Fruit fly (Drosophila melanogaster) whole organism, embryonic: ENCODE data around the gene pim.

ENCODE experiments used
- BEAF-32 ChIP-seq: fragments of 200-800 bp; sonication (Bioruptor generic); optimal IDR thresholded peaks from 3 replicates; lab custom pipeline; 2017; ENCODE audit warnings: missing biosample characterization, missing genetic modification characterization, mild to moderate bottlenecking, moderate library complexity, missing genetic modification reagents
- CG10979 ChIP-seq: fragments of 200-800 bp; sonication (Bioruptor generic); optimal IDR thresholded peaks from 2 replicates; lab custom pipeline; 2018; ENCODE audit warnings: missing biosample characterization, mild to moderate bottlenecking, missing genetic modification characterization, moderate library complexity
- CG12104 ChIP-seq: fragments of 200-800 bp; sonication (Bioruptor generic); optimal IDR thresholded peaks from 3 replicates; lab custom pipeline; 2016; ENCODE audit warnings: missing biosample characterization, missing genetic modification characterization
- CG13296 ChIP-seq: fragments of 200-800 bp; sonication (Bioruptor generic); optimal IDR thresholded peaks from 3 replicates; lab custom pipeline; 2018; ENCODE audit warnings: missing biosample characterization, mild to moderate bottlenecking, missing genetic modification characterization
- CG14014 ChIP-seq: fragments of 200-800 bp; sonication (Bioruptor generic); IDR thresholded peaks from 2 replicates; pipeline ENCODE4 v1.3.6; 2022; ENCODE audit warnings: missing biosample characterization, missing genetic modification characterization
- CG14441 ChIP-seq: fragments of 200-800 bp; sonication (Bioruptor generic); IDR thresholded peaks from 2 replicates; pipeline ENCODE4 v1.3.6; 2022; ENCODE audit warnings: missing biosample characterization, missing genetic modification characterization
- CG17359 ChIP-seq: fragments of 200-800 bp; sonication (Bioruptor generic); optimal IDR thresholded peaks from 3 replicates; lab custom pipeline; 2018; ENCODE audit warnings: missing biosample characterization, mild to moderate bottlenecking, missing genetic modification characterization, moderate library complexity
- CG17361 ChIP-seq: fragments of 200-800 bp; sonication (Bioruptor generic); IDR thresholded peaks from 3 replicates; pipeline ENCODE4 v1.3.6; 2022; ENCODE audit warnings: missing biosample characterization, missing genetic modification characterization
- CG17612 ChIP-seq: fragments of 200-800 bp; sonication (Bioruptor generic); IDR thresholded peaks from 2 replicates; pipeline ENCODE4 v1.3.6; 2022; ENCODE audit warnings: missing biosample characterization, missing genetic modification characterization
- CG18599 ChIP-seq: fragments of 200-800 bp; sonication (Bioruptor generic); optimal IDR thresholded peaks from 3 replicates; lab custom pipeline; 2017; ENCODE audit warnings: missing biosample characterization, missing genetic modification characterization, mild to moderate bottlenecking, moderate library complexity, missing genetic modification reagents
- CG2116 ChIP-seq: fragments of 200-800 bp; sonication (Bioruptor generic); optimal IDR thresholded peaks from 3 replicates; lab custom pipeline; 2018; ENCODE audit warnings: missing biosample characterization, mild to moderate bottlenecking, missing genetic modification characterization
- CG30431 ChIP-seq: fragments of 200-800 bp; sonication (Bioruptor generic); optimal IDR thresholded peaks from 2 replicates; lab custom pipeline; 2017; ENCODE audit warnings: missing biosample characterization, missing genetic modification characterization
- CG34422 ChIP-seq: fragments of 200-800 bp; sonication (Bioruptor generic); IDR thresholded peaks from 3 replicates; pipeline ENCODE4 v1.3.6; 2022; ENCODE audit warnings: missing biosample characterization, missing genetic modification characterization
- CG42726 ChIP-seq: fragments of 200-800 bp; sonication (Bioruptor generic); IDR thresholded peaks from 2 replicates; pipeline ENCODE4 v1.3.6; 2022; ENCODE audit warnings: missing biosample characterization, missing genetic modification characterization; ENCODE audit not compliant: partially characterized antibody
- CG6791 ChIP-seq: fragments of 200-800 bp; sonication (Bioruptor generic); IDR thresholded peaks from 3 replicates; pipeline ENCODE4 v1.3.6; 2022; ENCODE audit warnings: missing biosample characterization, missing genetic modification characterization; ENCODE audit not compliant: partially characterized antibody
- CG7745 ChIP-seq: fragments of 200-800 bp; sonication (Bioruptor generic); optimal IDR thresholded peaks from 2 replicates; lab custom pipeline; 2018; ENCODE audit warnings: missing biosample characterization, mild to moderate bottlenecking, missing genetic modification characterization, moderate library complexity
- CG7839 ChIP-seq: fragments of 200-800 bp; sonication (Bioruptor generic); optimal IDR thresholded peaks from 3 replicates; lab custom pipeline; 2018; ENCODE audit warnings: missing biosample characterization, mild to moderate bottlenecking, missing genetic modification characterization, moderate library complexity
- CG7987 ChIP-seq: fragments of 200-800 bp; sonication (Bioruptor generic); optimal IDR thresholded peaks from 2 replicates; lab custom pipeline; 2018; ENCODE audit warnings: missing biosample characterization, mild to moderate bottlenecking, missing genetic modification characterization, moderate library complexity
- CG8388 ChIP-seq: fragments of 200-800 bp; sonication (Bioruptor generic); optimal IDR thresholded peaks from 2 replicates; lab custom pipeline; 2019; ENCODE audit warnings: missing biosample characterization, mild to moderate bottlenecking, missing genetic modification characterization, moderate library complexity
- CTCF ChIP-seq: fragments of 200-800 bp; sonication (Bioruptor generic); optimal IDR thresholded peaks from 2 replicates; lab custom pipeline; 2017; ENCODE audit warnings: missing biosample characterization, mild to moderate bottlenecking, missing genetic modification characterization, moderate library complexity
- Dek ChIP-seq: fragments of 200-800 bp; sonication (Bioruptor generic); optimal IDR thresholded peaks from 3 replicates; lab custom pipeline; 2019; ENCODE audit warnings: missing biosample characterization, mild to moderate bottlenecking, missing genetic modification characterization, moderate library complexity
- Dll ChIP-seq: fragments of 200-800 bp; sonication (Bioruptor generic); IDR thresholded peaks from 4 replicates; pipeline ENCODE4 v1.3.6; 2022; ENCODE audit warnings: missing biosample characterization, missing genetic modification characterization; ENCODE audit not compliant: partially characterized antibody
- Dref ChIP-seq: fragments of 200-800 bp; sonication (Bioruptor generic); IDR thresholded peaks from 2 replicates; pipeline ENCODE4 v1.3.6; 2022; ENCODE audit warnings: missing biosample characterization, missing genetic modification characterization
- Ets97D ChIP-seq: fragments of 200-800 bp; sonication (Bioruptor generic); optimal IDR thresholded peaks from 3 replicates; lab custom pipeline; 2016; ENCODE audit warnings: missing biosample characterization, missing genetic modification characterization
- Gsc ChIP-seq: fragments of 200-800 bp; sonication (Bioruptor generic); IDR thresholded peaks from 2 replicates; pipeline ENCODE4 v1.3.6; 2022; ENCODE audit warnings: missing biosample characterization, missing genetic modification characterization
- HLH4C ChIP-seq: fragments of 200-800 bp; sonication (Bioruptor generic); IDR thresholded peaks from 3 replicates; pipeline ENCODE4 v1.3.6; 2022; ENCODE audit warnings: missing biosample characterization, missing genetic modification characterization; ENCODE audit not compliant: partially characterized antibody
- Max ChIP-seq: fragments of 200-800 bp; sonication (Bioruptor generic); optimal IDR thresholded peaks from 2 replicates; lab custom pipeline; 2016; ENCODE audit warnings: missing biosample characterization, mild to moderate bottlenecking, missing genetic modification characterization
- Med ChIP-seq: fragments of 200-800 bp; sonication (Bioruptor generic); peaks from one replicate; lab custom pipeline; 2016; ENCODE audit warnings: missing biosample characterization, missing genetic modification characterization, mild to moderate bottlenecking, inconsistent platforms, moderate library complexity
- NK7.1 ChIP-seq: fragments of 200-800 bp; sonication (Bioruptor generic); optimal IDR thresholded peaks from 3 replicates; lab custom pipeline; 2016; ENCODE audit warnings: missing biosample characterization, missing genetic modification characterization
- Pdp1 ChIP-seq, 2 experiments: fragments of 200-800 bp; sonication (Bioruptor generic); optimal IDR thresholded peaks; 3 replicates each; lab custom pipeline; 2016; ENCODE audit warnings: missing biosample characterization in 2 of 2, missing genetic modification characterization in 2 of 2, mild to moderate bottlenecking in 1 of 2, moderate library complexity in 1 of 2
- Rfx ChIP-seq: fragments of 200-800 bp; sonication (Bioruptor generic); IDR thresholded peaks from 2 replicates; pipeline ENCODE4 v1.3.6; 2022; ENCODE audit warnings: missing biosample characterization, missing genetic modification characterization
- Scr ChIP-seq: fragments of 200-800 bp; sonication (Bioruptor generic); IDR thresholded peaks from 2 replicates; pipeline ENCODE4 v1.3.6; 2022; ENCODE audit warnings: missing biosample characterization, missing genetic modification characterization; ENCODE audit not compliant: partially characterized antibody
- Sry-β ChIP-seq: fragments of 200-800 bp; sonication (Bioruptor generic); optimal IDR thresholded peaks from 2 replicates; lab custom pipeline; 2018; ENCODE audit warnings: missing biosample characterization, mild to moderate bottlenecking, missing genetic modification characterization, moderate library complexity
- Tbp ChIP-seq: fragments of >200 bp; optimal IDR thresholded peaks from 2 replicates; lab custom pipeline; 2018; ENCODE audit warnings: missing biosample characterization, missing genetic modification characterization
- amos ChIP-seq: fragments of 200-800 bp; sonication (Bioruptor generic); IDR thresholded peaks from 2 replicates; pipeline ENCODE4 v1.3.6; 2022; ENCODE audit warnings: missing biosample characterization, missing genetic modification characterization; ENCODE audit not compliant: partially characterized antibody
- crp ChIP-seq, 2 experiments: fragments of 200-800 bp; sonication (Bioruptor generic); optimal IDR thresholded peaks; 2 replicates in 1 of 2; 3 replicates in 1 of 2; lab custom pipeline; 2017; ENCODE audit warnings: missing biosample characterization in 2 of 2, missing genetic modification characterization in 2 of 2, mild to moderate bottlenecking in 1 of 2, moderate library complexity in 1 of 2
- dpn ChIP-seq, 2 experiments: fragments of 200-800 bp; sonication (Bioruptor generic); optimal IDR thresholded peaks; 3 replicates each; lab custom pipeline; 2016; ENCODE audit warnings: missing biosample characterization in 2 of 2, missing genetic modification characterization in 2 of 2
- fd96Cb ChIP-seq: fragments of 200-800 bp; sonication (Bioruptor generic); optimal IDR thresholded peaks from 2 replicates; lab custom pipeline; 2018; ENCODE audit warnings: missing biosample characterization, mild to moderate bottlenecking, missing genetic modification characterization, moderate library complexity
- ftz-f1 ChIP-seq: fragments of 200-800 bp; sonication (Bioruptor generic); optimal IDR thresholded peaks from 2 replicates; lab custom pipeline; 2016; ENCODE audit warnings: missing biosample characterization, missing genetic modification characterization
- gfzf ChIP-seq: fragments of 200-800 bp; sonication (Bioruptor generic); optimal IDR thresholded peaks from 2 replicates; lab custom pipeline; 2016; ENCODE audit warnings: missing biosample characterization, mild to moderate bottlenecking, missing genetic modification characterization, moderate library complexity
- hbn ChIP-seq: fragments of 200-800 bp; sonication (Bioruptor generic); IDR thresholded peaks from 2 replicates; pipeline ENCODE4 v1.3.6; 2022; ENCODE audit warnings: missing biosample characterization, missing genetic modification characterization; ENCODE audit not compliant: partially characterized antibody
- insv ChIP-seq, 2 experiments: fragments of 200-800 bp; sonication (Bioruptor generic); optimal IDR thresholded peaks; 3 replicates each; lab custom pipeline; 2016 to 2018; ENCODE audit warnings: missing biosample characterization in 2 of 2, missing genetic modification characterization in 2 of 2
- inv ChIP-seq: fragments of 200-800 bp; sonication (Bioruptor generic); IDR thresholded peaks from 2 replicates; pipeline ENCODE4 v1.3.6; 2022; ENCODE audit warnings: missing biosample characterization, missing genetic modification characterization; ENCODE audit not compliant: partially characterized antibody
- pfk ChIP-seq: fragments of 200-800 bp; sonication (Bioruptor generic); optimal IDR thresholded peaks from 2 replicates; lab custom pipeline; 2018; ENCODE audit warnings: missing biosample characterization, mild to moderate bottlenecking, missing genetic modification characterization, moderate library complexity
- row ChIP-seq: fragments of 200-800 bp; sonication (Bioruptor generic); IDR thresholded peaks from 3 replicates; pipeline ENCODE4 v1.3.6; 2022; ENCODE audit warnings: missing biosample characterization, missing genetic modification characterization
- schlank ChIP-seq: fragments of 200-800 bp; sonication (Bioruptor generic); optimal IDR thresholded peaks from 2 replicates; lab custom pipeline; 2018; ENCODE audit warnings: missing biosample characterization, mild to moderate bottlenecking, missing genetic modification characterization
- sr ChIP-seq: fragments of 200-800 bp; sonication (Bioruptor generic); IDR thresholded peaks from 3 replicates; pipeline ENCODE4 v1.3.6; 2022; ENCODE audit warnings: missing biosample characterization, missing genetic modification characterization
- trem ChIP-seq: fragments of 200-800 bp; optimal IDR thresholded peaks from 3 replicates; lab custom pipeline; 2019; ENCODE audit warnings: missing biosample characterization, mild to moderate bottlenecking, missing genetic modification characterization, moderate library complexity
- wek ChIP-seq: fragments of 200-800 bp; sonication (Bioruptor generic); optimal IDR thresholded peaks from 3 replicates; lab custom pipeline; 2018; ENCODE audit warnings: missing biosample characterization, mild to moderate bottlenecking, missing genetic modification characterization, moderate library complexity

Gene pim

DNA sequence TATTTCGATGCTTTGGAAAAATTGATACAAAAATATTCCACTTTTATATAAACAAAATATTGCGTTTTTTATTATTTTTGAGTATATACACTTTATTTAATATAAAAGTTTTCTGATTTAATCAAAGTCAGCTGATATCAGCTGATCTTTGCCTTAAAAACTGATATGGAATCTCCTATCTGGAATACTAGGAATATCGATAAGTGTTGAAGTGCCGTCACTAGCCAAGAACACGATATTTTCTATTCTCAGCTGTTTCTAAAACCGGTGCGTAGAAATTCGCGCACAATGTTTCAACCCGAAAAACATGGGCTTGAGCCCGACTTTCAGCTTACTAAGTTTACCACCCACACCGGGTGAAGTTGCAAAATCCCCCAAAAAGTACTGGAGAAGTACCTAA, 20.3 kb upstream of the pim start, which contains the start of gene Sps2 (continued):
- TF ChIP-seq Scr = peak; percentile 82
- TF ChIP-seq Gsc (GFP tag; lab: Robert Waterston, UW) = no peak
- no peak for TF ChIP-seq CTCF
- peak; percentile 12 for TF ChIP-seq gfzf (GFP tag; lab: Kevin White, UChicago)
- no peak for TF ChIP-seq CG14014 (GFP tag; lab: Robert Waterston, UW)
- peak; percentile 44 for TF ChIP-seq pfk
- TF ChIP-seq CG14441 (GFP tag; lab: Robert Waterston, UW) = peak; percentile 37; the same call in 1 of the 2 replicates
- peak; percentile 4 for TF ChIP-seq wek (GFP tag; lab: Kevin White, UChicago)
- no peak for TF ChIP-seq schlank (tag; lab: Kevin White, UChicago)
- peak; percentile 82 to 96 for TF ChIP-seq crp (GFP tag; optimal IDR thresholded peaks at IDR 0.05; lab: Kevin White, UChicago)
- peak; percentile 48; the same call in 1 of the 3 replicates for TF ChIP-seq CG34422 (GFP tag; lab: Robert Waterston, UW)
- no peak for TF ChIP-seq Sry-β (GFP tag; lab: Kevin White, UChicago)
- no peak for TF ChIP-seq Rfx (GFP tag; lab: Robert Waterston, UW)
- TF ChIP-seq CG10979 (tag; lab: Kevin White, UChicago) = peak; percentile 24
- peak; percentile 20; the same call in 1 of the 2 replicates for TF ChIP-seq CG42726 (GFP tag; lab: Robert Waterston, UW)
- TF ChIP-seq CG2116 (GFP tag; lab: Kevin White, UChicago) = peak; percentile 24
- peak; percentile 18 for TF ChIP-seq CG13296
- no peak for TF ChIP-seq sr (GFP tag; lab: Robert Waterston, UW)
- no peak for TF ChIP-seq CG7839 (tag; lab: Kevin White, UChicago)
- TF ChIP-seq Med = peak; percentile 81
- no peak for TF ChIP-seq insv (GFP tag; optimal IDR thresholded peaks at IDR 0.05; lab: Kevin White, UChicago)
- peak; percentile 51 for TF ChIP-seq CG8388
- TF ChIP-seq hbn = peak; percentile 68; the same call in 1 of the 2 replicates
- no peak for TF ChIP-seq CG7745 (tag; lab: Kevin White, UChicago)
- TF ChIP-seq Dek = peak; percentile 17
- peak in 1 of 2 experiments; percentile 27 for TF ChIP-seq Pdp1 (GFP tag; optimal IDR thresholded peaks at IDR 0.05; lab: Kevin White, UChicago)
- TF ChIP-seq NK7.1 (GFP tag; lab: Kevin White, UChicago) = no peak
- peak; percentile 53; the same call in 1 of the 3 replicates for TF ChIP-seq HLH4C (GFP tag; lab: Robert Waterston, UW)
- no peak for TF ChIP-seq CG17359 (tag; lab: Kevin White, UChicago)
- TF ChIP-seq trem (tag; lab: Kevin White, UChicago) = peak; percentile 27
- TF ChIP-seq fd96Cb (tag; lab: Kevin White, UChicago) = no peak
- peak; percentile 77 for TF ChIP-seq row
- TF ChIP-seq CG12104 = no peak
- TF ChIP-seq CG30431 (GFP tag; lab: Kevin White, UChicago) = no peak
- TF ChIP-seq amos (GFP tag; lab: Robert Waterston, UW) = peak; percentile 80; the same call in 1 of the 2 replicates
- TF ChIP-seq Dll (GFP tag; lab: Robert Waterston, UW) = peak; percentile 82
- 0 out of 3 replicates have a peak, but pooled peaks have one; percentile 15 for TF ChIP-seq CG17361
- TF ChIP-seq Max (GFP tag; lab: Kevin White, UChicago) = peak; percentile 3
- peak; percentile 78 for TF ChIP-seq BEAF-32
- TF ChIP-seq Tbp (GFP tag; lab: Kevin White, UChicago) = no peak
- TF ChIP-seq Dref (GFP tag; lab: Robert Waterston, UW) = peak; percentile 72
- TF ChIP-seq CG18599 = no peak
- TF ChIP-seq dpn (GFP tag; optimal IDR thresholded peaks at IDR 0.05; lab: Kevin White, UChicago) = peak in 1 of 2 experiments; percentile 6
- TF ChIP-seq CG6791 = peak; percentile 83
- TF ChIP-seq inv = peak; percentile 63
- TF ChIP-seq Ets97D = no peak
- no peak for TF ChIP-seq CG17612 (GFP tag; lab: Robert Waterston, UW)
- TF ChIP-seq ftz-f1 (GFP tag; lab: Kevin White, UChicago) = no peak
- no peak for TF ChIP-seq CG7987
